Worm (Caenorhabditis elegans) whole organism, mixed stage, embryonic: ENCODE data around the gene F33E11.2.

Experiments
- bed-3 ChIP-seq: fragments of 200-800 bp; sonication (Bioruptor generic); optimal IDR thresholded peaks from 3 replicates; lab custom pipeline; 2018; ENCODE audit warnings: mild to moderate bottlenecking, missing genetic modification characterization, moderate library complexity, missing compliant biosample characterization
- ceh-83 ChIP-seq: fragments of 200-800 bp; sonication (Bioruptor generic); optimal IDR thresholded peaks from 2 replicates; lab custom pipeline; 2018; ENCODE audit warnings: mild to moderate bottlenecking, missing genetic modification characterization, missing compliant biosample characterization
- ces-1 ChIP-seq: fragments of 150-350 bp; optimal IDR thresholded peaks from 2 replicates; lab custom pipeline; 2014; ENCODE audit warnings: missing biosample characterization, missing genetic modification reagents, missing genetic modification characterization
- elt-1 ChIP-seq: sonication (generic microtip); optimal IDR thresholded peaks from 2 replicates; lab custom pipeline; 2017; ENCODE audit warnings: missing genetic modification characterization, mild to moderate bottlenecking, missing compliant biosample characterization, antibody characterized with exemption, moderate library complexity, borderline replicate concordance; ENCODE audit not compliant: insufficient read depth
- elt-3 ChIP-seq: fragments of 150-350 bp; optimal IDR thresholded peaks from 2 replicates; lab custom pipeline; 2014; ENCODE audit warnings: missing biosample characterization, missing genetic modification characterization
- mab-5 ChIP-seq: fragments of 150-350 bp; optimal IDR thresholded peaks from 2 replicates; lab custom pipeline; 2014; ENCODE audit warnings: missing biosample characterization, missing genetic modification characterization
- nhr-237 ChIP-seq: fragments of 150-350 bp; optimal IDR thresholded peaks from 2 replicates; lab custom pipeline; 2014; ENCODE audit warnings: missing biosample characterization, missing genetic modification characterization
- nhr-76 ChIP-seq: sonication (generic microtip); optimal IDR thresholded peaks from 2 replicates; lab custom pipeline; 2017; ENCODE audit warnings: missing biosample characterization, missing genetic modification characterization
- pha-4 ChIP-seq: fragments of 150-350 bp; optimal IDR thresholded peaks from 2 replicates; lab custom pipeline; 2018; ENCODE audit warnings: missing biosample characterization, missing genetic modification reagents, missing genetic modification characterization
- sptf-1 ChIP-seq: sonication (generic microtip); optimal IDR thresholded peaks from 2 replicates; lab custom pipeline; 2017; ENCODE audit warnings: mild to moderate bottlenecking, missing genetic modification characterization, moderate library complexity, missing compliant biosample characterization
- unc-39 ChIP-seq: fragments of 150-350 bp; optimal IDR thresholded peaks from 2 replicates; lab custom pipeline; 2014; ENCODE audit warnings: missing biosample characterization, missing genetic modification characterization
- unc-62 ChIP-seq: fragments of 150-350 bp; optimal IDR thresholded peaks from 2 replicates; lab custom pipeline; 2014; ENCODE audit warnings: missing biosample characterization, missing genetic modification reagents, missing genetic modification characterization
- zip-8 ChIP-seq: fragments of 150-350 bp; optimal IDR thresholded peaks from 2 replicates; lab custom pipeline; 2014; ENCODE audit warnings: missing biosample characterization, missing genetic modification characterization
- ztf-11 ChIP-seq: fragments of 150-350 bp; optimal IDR thresholded peaks from 2 replicates; lab custom pipeline; 2014; ENCODE audit warnings: missing biosample characterization, missing genetic modification characterization

ce11 chrV:311485-312090, 13.8 kb downstream of the F33E11.2 start, which contains the start of gene phf-10:
- no peak for TF ChIP-seq elt-3 (tag; lab: Kevin White, UChicago)
- no peak for TF ChIP-seq ztf-11 (tag; lab: Kevin White, UChicago)
- no peak for TF ChIP-seq unc-62 (GFP tag; lab: Kevin White, UChicago)
- no peak for TF ChIP-seq nhr-76
- TF ChIP-seq nhr-237, result no peak
- TF ChIP-seq sptf-1 (tag; lab: Kevin White, UChicago), result peak; percentile 60
- TF ChIP-seq zip-8, result no peak
- TF ChIP-seq elt-1 (tag; lab: Kevin White, UChicago), result no peak
- no peak for TF ChIP-seq mab-5
- TF ChIP-seq pha-4 (tag; lab: Kevin White, UChicago), result no peak
- peak; percentile 77 for TF ChIP-seq ces-1 (GFP tag; lab: Kevin White, UChicago)
- no peak for TF ChIP-seq bed-3 (GFP tag; lab: Kevin White, UChicago)
- TF ChIP-seq ceh-83 (GFP tag; lab: Kevin White, UChicago), result no peak
- TF ChIP-seq unc-39 (tag; lab: Kevin White, UChicago), result no peak
